Worm (Caenorhabditis elegans) whole organism, L2 larva: Measurements from ENCODE around the gene cam-1.

Source experiments
- R02D3.7 ChIP-seq: fragments of 150-350 bp; optimal IDR thresholded peaks from 2 replicates; lab custom pipeline; 2014; ENCODE audit warnings: missing biosample characterization, missing genetic modification characterization
- nhr-25 ChIP-seq: fragments of 150-350 bp; sonication (generic microtip); optimal IDR thresholded peaks from 3 replicates; lab custom pipeline; 2014; ENCODE audit warnings: missing biosample characterization, missing genetic modification characterization
- snpc-4 ChIP-seq: fragments of 150-350 bp; optimal IDR thresholded peaks from 2 replicates; lab custom pipeline; 2014; ENCODE audit warnings: missing biosample characterization, missing genetic modification characterization

- TF ChIP-seq snpc-4 (tag; lab: Kevin White, UChicago) (no peak), R02D3.7 (tag; lab: Kevin White, UChicago) (no peak), nhr-25 (tag; lab: Kevin White, UChicago) (no peak)
Measured at ce11 chrII:9319058-9319915, 9.2 kb upstream of the cam-1 start, which contains the start of the genes csa-1 and wdfy-2.
